Fruit fly (Drosophila melanogaster) whole organism, wandering third instar larva: ENCODE results near the gene tsl.

Experiments
- Abd-B ChIP-seq: fragments of >200 bp; optimal IDR thresholded peaks from 2 replicates; lab custom pipeline; 2017; ENCODE audit warnings: missing biosample characterization, missing genetic modification characterization
- CG9705 ChIP-seq: fragments of 200-800 bp; sonication (Bioruptor generic); optimal IDR thresholded peaks from 2 replicates; lab custom pipeline; 2018; ENCODE audit warnings: missing biosample characterization, mild to moderate bottlenecking, missing genetic modification characterization
- CrebA ChIP-seq: fragments of 200-800 bp; sonication (Bioruptor generic); optimal IDR thresholded peaks from 2 replicates; lab custom pipeline; 2016; ENCODE audit warnings: missing biosample characterization, mild to moderate bottlenecking, missing genetic modification characterization, borderline replicate concordance
- Dfd ChIP-seq: fragments of >200 bp; optimal IDR thresholded peaks from 2 replicates; lab custom pipeline; 2017; ENCODE audit warnings: missing biosample characterization, missing genetic modification characterization
- GATAd ChIP-seq: sonication (Bioruptor generic); optimal IDR thresholded peaks from 2 replicates; lab custom pipeline; 2016; ENCODE audit warnings: missing biosample characterization, missing genetic modification characterization
- HLH106 ChIP-seq: fragments of 200-800 bp; optimal IDR thresholded peaks from 3 replicates; lab custom pipeline; 2019; ENCODE audit warnings: missing biosample characterization, mild to moderate bottlenecking, missing genetic modification characterization, moderate library complexity
- Hnf4 ChIP-seq: fragments of 200-800 bp; sonication (Bioruptor generic); optimal IDR thresholded peaks from 2 replicates; lab custom pipeline; 2016; ENCODE audit warnings: missing biosample characterization, mild to moderate bottlenecking, missing genetic modification characterization
- Hr83 ChIP-seq: fragments of 200-300 bp; sonication (Bioruptor generic); optimal IDR thresholded peaks from 2 replicates; lab custom pipeline; 2016; ENCODE audit warnings: missing biosample characterization, mild to moderate bottlenecking, missing genetic modification characterization, moderate library complexity; ENCODE audit not compliant: poor library complexity, severe bottlenecking
- Jra ChIP-seq: sonication (Bioruptor generic); optimal IDR thresholded peaks from 2 replicates; lab custom pipeline; 2016; ENCODE audit warnings: missing biosample characterization, missing genetic modification characterization
- Mio ChIP-seq: sonication (Bioruptor generic); optimal IDR thresholded peaks from 2 replicates; lab custom pipeline; 2016; ENCODE audit warnings: missing biosample characterization, missing genetic modification characterization
- Myc ChIP-seq: fragments of >200 bp; optimal IDR thresholded peaks from 2 replicates; lab custom pipeline; 2017
- N ChIP-seq: fragments of >200 bp; optimal IDR thresholded peaks from 2 replicates; lab custom pipeline; 2018; ENCODE audit warnings: missing biosample characterization, missing external identifiers, missing genetic modification characterization
- Rel ChIP-seq, 2 experiments: fragments of 200-800 bp; sonication (Bioruptor generic) in 1 of 2; optimal IDR thresholded peaks; 2 replicates in 1 of 2; 3 replicates in 1 of 2; lab custom pipeline; 2016 to 2019; ENCODE audit warnings: mild to moderate bottlenecking in 2 of 2, missing biosample characterization in 2 of 2, missing genetic modification characterization in 2 of 2, moderate library complexity in 1 of 2
- Sp1 ChIP-seq: fragments of 200-800 bp; sonication (Bioruptor generic); optimal IDR thresholded peaks from 3 replicates; lab custom pipeline; 2019; ENCODE audit warnings: missing biosample characterization, mild to moderate bottlenecking, missing genetic modification characterization, moderate library complexity
- Vsx2 ChIP-seq: fragments of 200-300, 225-300 bp; sonication (Bioruptor generic); optimal IDR thresholded peaks from 2 replicates; lab custom pipeline; 2018; ENCODE audit warnings: missing biosample characterization, missing genetic modification characterization; ENCODE audit not compliant: partially characterized antibody
- br ChIP-seq: fragments of 200-800 bp; sonication (Bioruptor generic); optimal IDR thresholded peaks from 2 replicates; lab custom pipeline; 2016; ENCODE audit warnings: missing biosample characterization, missing genetic modification characterization
- brk ChIP-seq: fragments of 200-800 bp; sonication (Bioruptor generic); optimal IDR thresholded peaks from 2 replicates; lab custom pipeline; 2016; ENCODE audit warnings: missing biosample characterization, mild to moderate bottlenecking, missing genetic modification characterization
- dl ChIP-seq, 2 experiments: fragments of 175-275, 200-275 bp in 1 of 2; fragments of 200-275 bp in 1 of 2; sonication (Bioruptor generic); optimal IDR thresholded peaks; lab custom pipeline; 2018; ENCODE audit warnings: mild to moderate bottlenecking in 2 of 2, missing biosample characterization in 2 of 2, missing genetic modification characterization in 2 of 2, moderate library complexity in 2 of 2; ENCODE audit not compliant: partially characterized antibody in 2 of 2, insufficient read depth in 1 of 2
- dmrt93B ChIP-seq: fragments of 200-800 bp; sonication (Bioruptor generic); optimal IDR thresholded peaks from 2 replicates; lab custom pipeline; 2018; ENCODE audit warnings: missing biosample characterization, mild to moderate bottlenecking, missing genetic modification characterization
- dsf ChIP-seq: sonication (Bioruptor generic); optimal IDR thresholded peaks from 2 replicates; lab custom pipeline; 2016; ENCODE audit warnings: missing biosample characterization, missing genetic modification characterization, borderline replicate concordance
- foxo ChIP-seq, 2 experiments: fragments of 200-800 bp; sonication (Bioruptor generic); optimal IDR thresholded peaks; 2 replicates in 1 of 2; 3 replicates in 1 of 2; lab custom pipeline; 2016 to 2017; ENCODE audit warnings: missing biosample characterization in 2 of 2, missing genetic modification characterization in 2 of 2
- fru ChIP-seq: fragments of 200-800 bp; sonication (Bioruptor generic); optimal IDR thresholded peaks from 3 replicates; lab custom pipeline; 2016; ENCODE audit warnings: missing biosample characterization, mild to moderate bottlenecking, missing genetic modification characterization
- h ChIP-seq: fragments of 200-800 bp; sonication (Bioruptor generic); optimal IDR thresholded peaks from 3 replicates; lab custom pipeline; 2016; ENCODE audit warnings: missing biosample characterization, mild to moderate bottlenecking, missing genetic modification characterization
- jim ChIP-seq: fragments of 175-275, 200-325 bp; sonication (Bioruptor generic); optimal IDR thresholded peaks from 2 replicates; lab custom pipeline; 2016; ENCODE audit warnings: missing biosample characterization, mild to moderate bottlenecking, missing genetic modification characterization
- lola ChIP-seq: fragments of >200 bp; optimal IDR thresholded peaks from 2 replicates; lab custom pipeline; 2017; ENCODE audit warnings: missing biosample characterization, missing genetic modification characterization
- pan ChIP-seq: fragments of >200 bp; optimal IDR thresholded peaks from 2 replicates; lab custom pipeline; 2017
- rgr ChIP-seq: fragments of 200-800 bp; sonication (Bioruptor generic); optimal IDR thresholded peaks from 3 replicates; lab custom pipeline; 2016; ENCODE audit warnings: missing biosample characterization, mild to moderate bottlenecking, missing genetic modification characterization
- sage ChIP-seq: fragments of 200-800 bp; sonication (Bioruptor generic); optimal IDR thresholded peaks from 2 replicates; lab custom pipeline; 2016; ENCODE audit warnings: missing biosample characterization, mild to moderate bottlenecking, missing genetic modification characterization
- sv ChIP-seq: fragments of 200-800 bp; sonication (Bioruptor generic); optimal IDR thresholded peaks from 3 replicates; lab custom pipeline; 2016; ENCODE audit warnings: missing biosample characterization, missing genetic modification characterization
- tai ChIP-seq: sonication (Bioruptor generic); optimal IDR thresholded peaks from 2 replicates; lab custom pipeline; 2016; ENCODE audit warnings: missing biosample characterization, missing genetic modification characterization
- woc ChIP-seq: sonication (Bioruptor generic); optimal IDR thresholded peaks from 2 replicates; lab custom pipeline; 2016; ENCODE audit warnings: missing biosample characterization, mild to moderate bottlenecking, missing genetic modification characterization

Gene tsl

DNA sequence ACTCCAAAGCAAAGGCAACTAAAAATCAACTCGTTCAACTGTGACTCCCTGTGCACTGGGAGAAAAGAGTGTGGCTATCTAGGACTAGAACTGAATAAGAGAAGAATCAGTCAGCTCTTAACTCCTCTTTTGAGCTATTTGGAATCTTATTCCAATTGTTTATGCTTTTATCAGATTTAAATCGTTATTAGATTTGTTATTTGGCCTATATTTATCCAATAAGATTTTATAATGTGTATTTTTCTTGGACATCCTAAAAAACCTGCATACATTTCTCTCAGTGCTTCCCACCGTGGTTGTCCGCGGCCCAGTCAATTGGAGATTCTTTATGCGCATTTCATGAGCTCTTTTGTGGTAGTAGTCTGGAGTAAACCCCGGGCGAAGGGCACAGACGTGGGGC lies 888 bp downstream of the tsl start (continued):
- TF ChIP-seq HLH106 (tag; lab: Kevin White, UChicago) (peak; percentile 89), foxo (GFP tag; optimal IDR thresholded peaks at IDR 0.05; lab: Kevin White, UChicago) (peak; percentile 51 to 93), CrebA (GFP tag; lab: Kevin White, UChicago) (peak; percentile 72), dmrt93B (GFP tag; lab: Kevin White, UChicago) (peak; percentile 80), br (GFP tag; lab: Kevin White, UChicago) (peak; percentile 91), h (GFP tag; lab: Kevin White, UChicago) (peak; percentile 94), CG9705 (GFP tag; lab: Kevin White, UChicago) (peak; percentile 50), Hr83 (no peak), Jra (peak; percentile 61), rgr (peak; percentile 90)
- TF ChIP-seq, all 38 proteins: peak for 23

DNA sequence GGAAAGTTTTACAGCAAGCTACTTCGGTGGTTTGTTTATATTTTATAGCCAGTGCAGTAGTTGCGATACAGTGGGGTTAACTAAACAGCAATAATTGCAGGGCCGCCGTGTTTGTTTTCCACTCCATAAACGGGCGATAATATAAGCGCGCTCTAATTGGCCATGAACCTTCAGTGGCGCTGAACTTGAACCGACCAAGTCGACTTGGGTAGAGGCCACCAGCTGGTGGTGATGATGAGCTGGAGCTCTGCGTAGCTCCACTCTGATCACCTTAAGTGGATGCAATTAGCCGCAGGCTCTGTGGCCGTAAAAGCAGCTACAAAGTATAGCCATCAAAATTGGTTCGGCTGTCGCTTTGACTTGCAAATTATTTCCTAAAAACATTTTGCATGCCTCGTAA lies 2.2 kb downstream of the tsl start:
- no peak for TF ChIP-seq dmrt93B (GFP tag; lab: Kevin White, UChicago)
- no peak for TF ChIP-seq dl (GFP tag; optimal IDR thresholded peaks at IDR 0.05; lab: Kevin White, UChicago; ENCODE audit: insufficient read depth in 1 of 2, partially characterized antibody in 2 of 2)
- TF ChIP-seq pan (lab: Kevin White, UChicago) = no peak
- no peak for TF ChIP-seq brk
- no peak for TF ChIP-seq fru (GFP tag; lab: Kevin White, UChicago)
- TF ChIP-seq Sp1 (GFP tag; lab: Kevin White, UChicago) = no peak
- no peak for TF ChIP-seq br (GFP tag; lab: Kevin White, UChicago)
- TF ChIP-seq lola (GFP tag; lab: Kevin White, UChicago) = no peak
- TF ChIP-seq sage (GFP tag; lab: Kevin White, UChicago) = no peak
- no peak for TF ChIP-seq Jra
- no peak for TF ChIP-seq woc (GFP tag; lab: Kevin White, UChicago)
- no peak for TF ChIP-seq Vsx2 (GFP tag; lab: Kevin White, UChicago)
- TF ChIP-seq Abd-B (GFP tag; lab: Kevin White, UChicago) = no peak
- no peak for TF ChIP-seq tai (GFP tag; lab: Kevin White, UChicago)
- TF ChIP-seq, all 38 proteins: peak for 0

DNA sequence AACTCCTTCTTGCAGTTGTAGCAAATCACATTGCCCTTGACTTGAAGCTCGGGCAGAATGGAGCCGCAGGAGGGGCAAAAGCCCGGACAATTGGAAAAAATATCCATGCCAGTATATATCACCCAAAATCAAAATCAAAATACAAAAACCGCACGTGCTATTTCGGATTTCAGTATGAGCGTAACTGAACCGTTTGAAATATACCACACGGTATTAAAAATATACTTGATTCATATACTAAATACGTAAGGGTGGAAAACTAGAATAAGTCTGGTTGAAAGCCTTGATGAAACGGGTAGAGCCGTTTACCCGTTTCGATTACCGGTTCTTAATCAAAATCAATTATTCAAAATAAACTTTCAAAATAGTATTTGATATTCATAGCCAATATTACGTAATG lies 4.7 kb downstream of the tsl start, which contains the start of gene Polr1H:
TSS of gene Polr1H (minus strand) at position 188 of the 400 bp plus-strand sequence.
- peak; percentile 87 for TF ChIP-seq Myc (lab: Kevin White, UChicago)
- no peak for TF ChIP-seq tai (GFP tag; lab: Kevin White, UChicago)
- no peak for TF ChIP-seq Hnf4
- no peak for TF ChIP-seq Mio (GFP tag; lab: Kevin White, UChicago)
- TF ChIP-seq Hr83 = no peak
- TF ChIP-seq Rel (GFP tag; optimal IDR thresholded peaks at IDR 0.05; lab: Kevin White, UChicago) = no peak
- no peak for TF ChIP-seq Rel (tag; optimal IDR thresholded peaks at IDR 0.05; lab: Kevin White, UChicago)
- no peak for TF ChIP-seq Sp1 (GFP tag; lab: Kevin White, UChicago)
- no peak for TF ChIP-seq foxo (GFP tag; optimal IDR thresholded peaks at IDR 0.05; lab: Kevin White, UChicago)
- no peak for TF ChIP-seq Jra
- TF ChIP-seq N = no peak
- no peak for TF ChIP-seq rgr
- TF ChIP-seq Abd-B (GFP tag; lab: Kevin White, UChicago) = no peak
- TF ChIP-seq Dfd (GFP tag; lab: Kevin White, UChicago) = no peak
- no peak for TF ChIP-seq GATAd (GFP tag; lab: Kevin White, UChicago)
- TF ChIP-seq lola (GFP tag; lab: Kevin White, UChicago) = no peak
- TF ChIP-seq CrebA (GFP tag; lab: Kevin White, UChicago) = peak; percentile 13

DNA sequence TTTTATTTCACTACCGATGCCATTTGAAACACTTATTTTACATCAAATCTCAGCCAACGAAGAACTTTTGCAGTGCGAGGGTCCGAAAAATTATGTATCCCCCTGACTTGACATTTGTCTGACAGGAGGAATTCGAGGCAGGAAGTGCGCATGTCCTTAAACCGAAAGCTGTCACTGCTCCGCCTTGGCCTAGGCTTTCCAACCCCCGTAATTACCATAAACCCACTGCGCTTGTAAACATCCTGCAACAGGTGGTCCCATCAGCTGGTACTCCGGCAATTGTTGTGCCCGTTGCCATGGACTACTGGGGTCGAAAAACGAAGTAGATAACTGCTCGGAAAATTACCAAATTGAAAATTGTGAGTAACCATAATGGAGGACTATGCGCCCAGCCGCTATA lies 6.6 kb downstream of the tsl start, which contains the start of the genes GABA-B-R2 and CG6800:
TSS of gene GABA-B-R2 (minus strand) at position 75 of the 400 bp plus-strand sequence.
TSS of gene CG6800 (plus strand) at position 373 of the 400 bp plus-strand sequence.
- TF ChIP-seq brk = no peak
- no peak for TF ChIP-seq br (GFP tag; lab: Kevin White, UChicago)
- TF ChIP-seq Jra = no peak
- TF ChIP-seq sage (GFP tag; lab: Kevin White, UChicago) = no peak

DNA sequence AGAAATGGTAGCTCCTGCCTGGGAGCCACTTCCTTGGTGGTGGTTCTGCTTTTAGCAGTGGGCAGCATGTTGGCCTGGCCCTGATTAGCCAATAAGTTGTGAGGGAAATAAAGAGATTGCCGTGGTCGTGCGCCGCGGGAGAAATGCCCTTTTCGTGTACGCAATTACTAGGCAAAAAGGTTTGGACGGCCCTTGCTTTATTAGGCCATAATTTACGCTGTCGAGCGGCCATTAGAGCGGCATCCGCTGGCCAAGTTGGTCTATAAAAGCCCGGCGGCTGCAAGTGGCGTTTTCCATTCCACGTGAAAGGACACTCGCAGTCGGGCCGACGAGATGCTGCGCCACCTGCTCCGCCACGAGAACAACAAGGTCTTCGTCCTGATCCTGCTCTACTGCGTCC lies 13.1 kb downstream of the tsl start, which contains the start of gene Burs:
TSS of gene Burs (plus strand) at position 301 of the 400 bp plus-strand sequence.
- TF ChIP-seq HLH106 (tag; lab: Kevin White, UChicago) (no peak), sv (no peak), Jra (no peak), brk (no peak), jim (GFP tag; lab: Kevin White, UChicago) (no peak), dsf (GFP tag; lab: Kevin White, UChicago) (no peak), Dfd (GFP tag; lab: Kevin White, UChicago) (no peak), rgr (no peak), Vsx2 (GFP tag; lab: Kevin White, UChicago) (no peak), br (GFP tag; lab: Kevin White, UChicago) (no peak)
- TF ChIP-seq, all 38 proteins: peak for 0
